Fruit fly (Drosophila melanogaster) whole organism, pupa: ENCODE measurements around the gene smog.

ENCODE experiments used
- CG10348 ChIP-seq: fragments of 200-800 bp; sonication (Bioruptor generic); IDR thresholded peaks from 2 replicates; pipeline ENCODE4 v1.3.6; 2022; ENCODE audit warnings: missing biosample characterization, missing genetic modification characterization
- CG12605 ChIP-seq: fragments of 200-800 bp; sonication (Bioruptor generic); IDR thresholded peaks from 2 replicates; pipeline ENCODE4 v1.3.6; 2022; ENCODE audit warnings: missing biosample characterization, missing genetic modification characterization
- CG13204 ChIP-seq: fragments of 200-800 bp; sonication (Bioruptor generic); optimal IDR thresholded peaks from 2 replicates; lab custom pipeline; 2018; ENCODE audit warnings: missing biosample characterization, mild to moderate bottlenecking, missing genetic modification characterization, moderate library complexity
- CG32121 ChIP-seq: fragments of 200-800 bp; sonication (Bioruptor generic); IDR thresholded peaks from 2 replicates; pipeline ENCODE4 v1.3.6; 2022; ENCODE audit warnings: missing biosample characterization, missing genetic modification characterization
- CG34367 ChIP-seq: fragments of 200-800 bp; sonication (Bioruptor generic); optimal IDR thresholded peaks from 2 replicates; lab custom pipeline; 2018; ENCODE audit warnings: missing biosample characterization, mild to moderate bottlenecking, missing genetic modification characterization
- CG8159 ChIP-seq: fragments of 200-800 bp; sonication (Bioruptor generic); optimal IDR thresholded peaks from 3 replicates; lab custom pipeline; 2018; ENCODE audit warnings: missing biosample characterization, mild to moderate bottlenecking, missing genetic modification characterization, moderate library complexity
- CG9948 ChIP-seq: fragments of 200-800 bp; sonication (Bioruptor generic); optimal IDR thresholded peaks from 2 replicates; lab custom pipeline; 2018; ENCODE audit warnings: missing biosample characterization, mild to moderate bottlenecking, missing genetic modification characterization, moderate library complexity
- D1 ChIP-seq: fragments of 200-800 bp; sonication (Bioruptor generic); optimal IDR thresholded peaks from 2 replicates; lab custom pipeline; 2018; ENCODE audit warnings: missing biosample characterization, mild to moderate bottlenecking, missing genetic modification characterization, moderate library complexity
- EcR ChIP-seq: fragments of 200-800 bp; sonication (Bioruptor generic); optimal IDR thresholded peaks from 3 replicates; lab custom pipeline; 2019; ENCODE audit warnings: missing biosample characterization, missing genetic modification characterization, mild to moderate bottlenecking, moderate library complexity, missing genetic modification reagents
- Ets98B ChIP-seq: fragments of 200-800 bp; sonication (Bioruptor generic); IDR thresholded peaks from 2 replicates; pipeline ENCODE4 v1.3.6; 2022; ENCODE audit warnings: missing biosample characterization, missing genetic modification characterization
- Pif1B ChIP-seq: fragments of 200-800 bp; sonication (Bioruptor generic); optimal IDR thresholded peaks from 3 replicates; lab custom pipeline; 2016; ENCODE audit warnings: missing biosample characterization, missing genetic modification characterization
- fd96Ca ChIP-seq: fragments of 200-800 bp; sonication (Bioruptor generic); IDR thresholded peaks from 3 replicates; pipeline ENCODE4 v1.3.6; 2022; ENCODE audit warnings: missing biosample characterization, missing genetic modification characterization
- rn ChIP-seq: fragments of 200-800 bp; sonication (Bioruptor generic); IDR thresholded peaks from 2 replicates; pipeline ENCODE4 v1.3.6; 2022; ENCODE audit warnings: missing biosample characterization, missing genetic modification characterization

DNA sequence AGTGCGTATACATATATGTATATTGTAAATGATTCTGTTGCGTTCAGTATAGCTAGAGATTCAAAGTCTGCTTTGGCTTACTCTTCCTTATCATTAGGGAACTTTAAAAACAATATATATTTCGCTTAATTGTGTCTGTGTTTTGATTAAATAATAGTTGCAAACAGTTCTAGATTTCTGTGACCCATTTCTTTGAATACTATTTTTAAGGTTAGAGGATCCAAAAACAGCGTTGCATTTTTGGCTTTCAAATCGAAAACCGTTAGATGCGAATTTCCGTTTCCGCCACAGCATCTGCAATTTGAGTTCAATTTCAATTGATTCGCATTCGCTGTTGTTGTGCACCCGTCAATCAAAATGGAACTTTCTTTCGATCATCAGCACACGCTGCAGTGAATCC is 33.5 kb downstream of the smog start:
- no peak for TF ChIP-seq Pif1B
- peak; percentile 44 for TF ChIP-seq CG8159
- TF ChIP-seq CG12605 (GFP tag; lab: Robert Waterston, UW) = no peak
- TF ChIP-seq CG32121 (GFP tag; lab: Robert Waterston, UW) = no peak
- no peak for TF ChIP-seq fd96Ca (GFP tag; lab: Robert Waterston, UW)
- no peak for TF ChIP-seq CG13204 (GFP tag; lab: Kevin White, UChicago)
- peak; percentile 9 for TF ChIP-seq CG9948
- TF ChIP-seq EcR (GFP tag; lab: Kevin White, UChicago) = no peak
- no peak for TF ChIP-seq rn
- peak; percentile 22 for TF ChIP-seq CG34367 (tag; lab: Kevin White, UChicago)
- no peak for TF ChIP-seq D1 (tag; lab: Kevin White, UChicago)
- no peak for TF ChIP-seq CG10348 (GFP tag; lab: Robert Waterston, UW)
- peak; percentile 30; the same call in 1 of the 2 replicates for TF ChIP-seq Ets98B
